Fruit fly (Drosophila melanogaster) whole organism, adult: Measurements from ENCODE around the gene hoe1.

ENCODE experiments used
- CG11617 ChIP-seq: fragments of 200-800 bp; sonication (Bioruptor generic); optimal IDR thresholded peaks from 2 replicates; lab custom pipeline; 2017; ENCODE audit warnings: mild to moderate bottlenecking, missing biosample characterization, missing genetic modification reagents, missing genetic modification characterization
- CG12768 ChIP-seq: fragments of 200-800 bp; sonication (Bioruptor generic); optimal IDR thresholded peaks from 2 replicates; lab custom pipeline; 2017; ENCODE audit warnings: missing biosample characterization, missing genetic modification characterization, mild to moderate bottlenecking, moderate library complexity, missing genetic modification reagents
- CG14711 ChIP-seq: fragments of 200-800 bp; sonication (Bioruptor generic); optimal IDR thresholded peaks from 2 replicates; lab custom pipeline; 2018; ENCODE audit warnings: missing biosample characterization, mild to moderate bottlenecking, missing genetic modification characterization, moderate library complexity
- CG1620 ChIP-seq: fragments of 200-800 bp; sonication (Bioruptor generic); optimal IDR thresholded peaks from 2 replicates; lab custom pipeline; 2016; ENCODE audit warnings: missing biosample characterization, missing genetic modification characterization
- CG5204 ChIP-seq: fragments of 200-800 bp; sonication (Bioruptor generic); optimal IDR thresholded peaks from 2 replicates; lab custom pipeline; 2016; ENCODE audit warnings: missing biosample characterization, missing genetic modification characterization
- CG7045 ChIP-seq: fragments of 200-800 bp; sonication (Bioruptor generic); optimal IDR thresholded peaks from 2 replicates; lab custom pipeline; 2017; ENCODE audit warnings: missing biosample characterization, mild to moderate bottlenecking, missing genetic modification characterization
- CG7101 ChIP-seq: fragments of 200-800 bp; sonication (Bioruptor generic); optimal IDR thresholded peaks from 2 replicates; lab custom pipeline; 2018; ENCODE audit warnings: missing biosample characterization, mild to moderate bottlenecking, missing genetic modification characterization, moderate library complexity
- Clk ChIP-seq: fragments of 200-800 bp; sonication (Bioruptor generic); optimal IDR thresholded peaks from 2 replicates; lab custom pipeline; 2017; ENCODE audit warnings: missing biosample characterization, missing genetic modification characterization
- Crg-1 ChIP-seq: fragments of 200-800 bp; sonication (Bioruptor generic); optimal IDR thresholded peaks from 2 replicates; lab custom pipeline; 2016; ENCODE audit warnings: missing biosample characterization, missing genetic modification characterization
- Hr96 ChIP-seq: fragments of 200-800 bp; sonication (Bioruptor generic); optimal IDR thresholded peaks from 2 replicates; lab custom pipeline; 2016; ENCODE audit warnings: missing biosample characterization, missing genetic modification characterization
- Mnt ChIP-seq: fragments of 200-800 bp; sonication (Bioruptor generic); optimal IDR thresholded peaks from 2 replicates; lab custom pipeline; 2016; ENCODE audit warnings: missing biosample characterization, mild to moderate bottlenecking, missing genetic modification characterization
- bab1 ChIP-seq: fragments of 200-800 bp; sonication (Bioruptor generic); optimal IDR thresholded peaks from 3 replicates; lab custom pipeline; 2019; ENCODE audit warnings: missing biosample characterization, mild to moderate bottlenecking, missing genetic modification characterization, moderate library complexity
- cic ChIP-seq: fragments of 200-800 bp; sonication (Bioruptor generic); optimal IDR thresholded peaks from 2 replicates; lab custom pipeline; 2017; ENCODE audit warnings: missing biosample characterization, mild to moderate bottlenecking, missing genetic modification characterization, moderate library complexity
- cnc ChIP-seq, 2 experiments: fragments of >200 bp; optimal IDR thresholded peaks; 2 replicates each; lab custom pipeline; 2017
- kay ChIP-seq: fragments of 200-800 bp; sonication (Bioruptor generic); peaks from one replicate; lab custom pipeline; 2016; ENCODE audit warnings: missing biosample characterization, missing genetic modification characterization, borderline replicate concordance
- ovo ChIP-seq: fragments of 200-800 bp; sonication (Bioruptor generic); optimal IDR thresholded peaks from 2 replicates; lab custom pipeline; 2016; ENCODE audit warnings: missing biosample characterization, missing genetic modification characterization
- pad ChIP-seq: fragments of 200-800 bp; sonication (Bioruptor generic); optimal IDR thresholded peaks from 3 replicates; lab custom pipeline; 2017; ENCODE audit warnings: missing biosample characterization, missing genetic modification characterization, mild to moderate bottlenecking, moderate library complexity, missing genetic modification reagents
- tj ChIP-seq: fragments of 200-800 bp; sonication (Bioruptor generic); optimal IDR thresholded peaks from 3 replicates; lab custom pipeline; 2017; ENCODE audit warnings: missing biosample characterization, mild to moderate bottlenecking, missing genetic modification characterization, moderate library complexity
- toe ChIP-seq: fragments of 200-800 bp; sonication (Bioruptor generic); optimal IDR thresholded peaks from 2 replicates; lab custom pipeline; 2016; ENCODE audit warnings: missing biosample characterization, missing genetic modification characterization

hoe1 gene

DNA sequence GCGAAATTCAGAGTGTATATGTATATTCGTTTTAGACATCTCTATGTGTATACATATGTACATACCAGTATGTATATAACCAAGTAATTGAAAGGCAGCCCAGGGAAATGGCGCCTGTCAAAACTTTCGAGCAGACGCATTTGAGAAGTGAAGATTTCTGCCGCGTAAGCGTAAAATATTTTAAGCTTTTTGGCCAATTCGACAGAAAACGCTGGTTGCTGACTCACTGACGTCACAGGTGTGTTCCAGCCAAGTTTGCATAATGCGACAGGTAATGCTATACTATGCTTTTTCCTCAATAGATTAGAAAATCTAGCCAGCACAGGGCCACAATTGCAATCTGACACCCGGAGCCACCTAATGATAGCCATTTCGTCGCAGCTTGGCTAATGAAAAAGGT is 15.4 kb downstream of the hoe1 start:
- no peak for TF ChIP-seq pad (GFP tag; lab: Kevin White, UChicago)
- TF ChIP-seq CG11617, result no peak
- peak; percentile 90 for TF ChIP-seq tj (GFP tag; lab: Kevin White, UChicago)
- no peak for TF ChIP-seq Crg-1 (GFP tag; lab: Kevin White, UChicago)
- no peak for TF ChIP-seq Hr96 (GFP tag; lab: Kevin White, UChicago)
- no peak for TF ChIP-seq CG7045 (GFP tag; lab: Kevin White, UChicago)
- TF ChIP-seq Mnt (GFP tag; lab: Kevin White, UChicago), result no peak

dm6 chr2L:4915715-4916153 is 16.4 kb downstream of the hoe1 start:
- TF ChIP-seq Clk (GFP tag; lab: Kevin White, UChicago) (no peak), Hr96 (GFP tag; lab: Kevin White, UChicago) (peak; percentile 47), bab1 (GFP tag; lab: Kevin White, UChicago) (peak; percentile 98), tj (GFP tag; lab: Kevin White, UChicago) (peak; percentile 68), pad (GFP tag; lab: Kevin White, UChicago) (peak; percentile 79), CG5204 (GFP tag; lab: Kevin White, UChicago) (no peak), CG14711 (peak; percentile 77), CG7101 (tag; lab: Kevin White, UChicago) (peak; percentile 73), Crg-1 (GFP tag; lab: Kevin White, UChicago) (peak; percentile 55), CG11617 (peak; percentile 81), ovo (GFP tag; lab: Kevin White, UChicago) (peak; percentile 13), CG7045 (GFP tag; lab: Kevin White, UChicago) (no peak), cic (GFP tag; lab: Kevin White, UChicago) (no peak), CG1620 (GFP tag; lab: Kevin White, UChicago) (peak; percentile 0)

dm6 chr2L:4907986-4908385 is 24.2 kb downstream of the hoe1 start:
- TF ChIP-seq cnc (optimal IDR thresholded peaks at IDR 0.05; lab: Kevin White, UChicago), result no peak
- no peak for TF ChIP-seq Clk (GFP tag; lab: Kevin White, UChicago)
- peak; percentile 81 for TF ChIP-seq tj (GFP tag; lab: Kevin White, UChicago)
- peak; percentile 0 for TF ChIP-seq CG11617
- TF ChIP-seq Mnt (GFP tag; lab: Kevin White, UChicago), result no peak
- no peak for TF ChIP-seq bab1 (GFP tag; lab: Kevin White, UChicago)
- no peak for TF ChIP-seq toe (GFP tag; lab: Kevin White, UChicago)
- no peak for TF ChIP-seq CG7045 (GFP tag; lab: Kevin White, UChicago)
- peak; percentile 28 for TF ChIP-seq CG7101 (tag; lab: Kevin White, UChicago)
- no peak for TF ChIP-seq pad (GFP tag; lab: Kevin White, UChicago)
- peak; percentile 27 for TF ChIP-seq CG12768
- no peak for TF ChIP-seq Crg-1 (GFP tag; lab: Kevin White, UChicago)
- no peak for TF ChIP-seq kay
- TF ChIP-seq CG14711, result peak; percentile 49

- TF ChIP-seq Clk (GFP tag; lab: Kevin White, UChicago), result no peak
- TF ChIP-seq CG7101 (tag; lab: Kevin White, UChicago), result peak; percentile 7
- peak; percentile 10 for TF ChIP-seq bab1 (GFP tag; lab: Kevin White, UChicago)
Measured at dm6 chr2L:4906546-4907250, 25.5 kb downstream of the hoe1 start, which contains the start of gene snsl. TSS of gene snsl (minus strand) at chr2L:4906762.

DNA sequence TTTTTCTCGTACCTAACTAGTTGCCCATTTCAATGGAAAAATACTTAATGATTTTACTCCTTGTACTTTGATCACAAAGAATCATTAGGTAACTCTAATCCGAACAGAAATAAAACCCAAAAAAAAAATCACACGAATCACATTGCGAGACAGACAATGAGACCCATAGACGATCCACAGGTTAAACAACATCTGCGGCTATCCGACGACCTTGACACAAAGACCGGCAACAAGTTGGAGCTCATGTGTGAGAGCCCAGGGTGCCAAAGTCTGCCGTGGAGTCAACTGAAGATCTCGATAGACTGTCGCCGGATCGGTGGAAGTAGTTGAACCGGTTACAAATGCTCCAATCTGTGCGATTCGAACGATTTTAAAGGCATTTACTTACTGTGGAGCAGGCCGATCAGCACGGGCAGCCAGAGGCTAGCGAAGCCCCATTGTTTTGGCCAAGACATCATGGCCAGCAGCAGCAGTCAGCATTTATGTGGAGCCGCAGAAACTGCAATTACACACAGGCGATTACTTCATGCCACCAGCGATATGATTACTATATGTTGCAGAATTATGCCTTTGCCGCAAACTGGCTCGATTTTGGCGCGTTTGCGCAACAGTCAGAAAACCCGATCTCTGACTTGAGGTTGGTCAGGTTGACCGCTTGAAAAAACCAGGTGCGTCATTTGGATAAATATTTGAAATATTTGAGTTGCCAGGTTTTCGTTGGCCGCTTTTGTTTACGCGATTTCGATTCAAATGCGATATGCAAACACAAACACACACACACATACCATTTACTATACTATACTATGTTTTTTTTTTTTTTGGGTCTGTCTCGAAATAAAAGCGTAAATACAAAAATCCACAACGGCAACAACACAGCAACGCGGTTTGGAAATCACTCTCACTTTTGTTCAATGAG is 26.6 kb downstream of the hoe1 start:
- TF ChIP-seq CG1620 (GFP tag; lab: Kevin White, UChicago) (no peak), Clk (GFP tag; lab: Kevin White, UChicago) (no peak), CG5204 (GFP tag; lab: Kevin White, UChicago) (no peak), kay (no peak)

DNA sequence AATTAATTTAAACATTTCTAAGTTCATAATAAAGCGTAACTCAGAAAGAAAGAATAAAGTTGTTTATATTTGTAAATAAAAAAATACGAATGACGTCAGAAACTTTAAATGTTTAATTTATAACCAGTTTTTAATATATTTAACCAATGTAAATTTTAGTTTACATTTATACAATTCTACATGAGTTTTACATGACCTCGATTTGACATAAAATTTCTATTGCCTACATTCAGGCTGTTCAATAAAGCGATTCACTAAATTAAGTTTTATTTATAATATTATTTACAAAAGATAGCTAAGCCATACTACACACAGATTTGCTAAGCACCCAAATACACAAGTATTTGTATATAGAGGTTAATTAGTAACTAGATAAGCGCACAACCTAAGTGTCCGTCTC is 28.3 kb downstream of the hoe1 start:
- TF ChIP-seq CG14711 (no peak), Clk (GFP tag; lab: Kevin White, UChicago) (no peak), CG5204 (GFP tag; lab: Kevin White, UChicago) (no peak), CG1620 (GFP tag; lab: Kevin White, UChicago) (no peak), pad (GFP tag; lab: Kevin White, UChicago) (no peak)
